Fruit fly (Drosophila melanogaster): ENCODE data around the gene mthl15.

The mthl15 gene

dm6 chr2L:10277362-10277761, 39.2 kb upstream of the mthl15 start (continued):
- TF ChIP-seq lola (GFP tag; optimal IDR thresholded peaks at IDR 0.05) (no peak), CG3065 (GFP tag; optimal IDR thresholded peaks at IDR 0.05) (no peak), Bteb2 (GFP tag; optimal IDR thresholded peaks at IDR 0.05) (no peak), tna (GFP tag; IDR thresholded peaks at IDR 0.05; ENCODE audit: partially characterized antibody) (peak; percentile 89), trem (tag; optimal IDR thresholded peaks at IDR 0.05) (peak; percentile 66), croc (GFP tag; conservative IDR thresholded peaks at IDR 0.05) (no peak), Hsf (GFP tag; optimal IDR thresholded peaks at IDR 0.05) (no peak), mld (GFP tag; IDR thresholded peaks at IDR 0.05; ENCODE audit: partially characterized antibody) (peak; percentile 90), Spps (tag; optimal IDR thresholded peaks at IDR 0.05) (no peak), insv (GFP tag; optimal IDR thresholded peaks at IDR 0.05) (no peak), Ets97D (GFP tag; optimal IDR thresholded peaks at IDR 0.05) (no peak), Sox100B (GFP tag; optimal IDR thresholded peaks at IDR 0.05) (no peak), CG34224 (GFP tag; IDR thresholded peaks at IDR 0.05; ENCODE audit: partially characterized antibody) (peak; percentile 86), CTCF (GFP tag; optimal IDR thresholded peaks at IDR 0.05) (no peak), CG32767 (GFP tag; IDR thresholded peaks at IDR 0.05) (no peak), ase (GFP tag; IDR thresholded peaks at IDR 0.05) (no peak), Kr (GFP tag; optimal IDR thresholded peaks at IDR 0.05) (no peak), ranshi (GFP tag; IDR thresholded peaks at IDR 0.05) (no peak), CG2678 (tag; optimal IDR thresholded peaks at IDR 0.05) (no peak), fru (optimal IDR thresholded peaks at IDR 0.05) (no peak), CG30403 (GFP tag; optimal IDR thresholded peaks at IDR 0.05) (no peak)

- TF ChIP-seq luna (GFP tag; optimal IDR thresholded peaks at IDR 0.05) (no peak), Aef1 (GFP tag; IDR thresholded peaks at IDR 0.05) (no peak), CG6854 (GFP tag; optimal IDR thresholded peaks at IDR 0.05) (no peak), shn (GFP tag; optimal IDR thresholded peaks at IDR 0.05) (peak; percentile 10), ci (GFP tag; IDR thresholded peaks at IDR 0.05) (no peak; the same call in 2 of the 3 replicates), CG1792 (GFP tag; optimal IDR thresholded peaks at IDR 0.05) (peak; percentile 15), CG1647 (GFP tag; optimal IDR thresholded peaks at IDR 0.05) (peak; percentile 36), bbx (GFP tag; IDR thresholded peaks at IDR 0.05; ENCODE audit: partially characterized antibody) (no peak), Xbp1 (GFP tag; optimal IDR thresholded peaks at IDR 0.05) (peak; percentile 39), zfh1 (GFP tag; IDR thresholded peaks at IDR 0.05) (peak; percentile 62), Med (GFP tag) (peak; percentile 86), Pdp1 (GFP tag; optimal IDR thresholded peaks at IDR 0.05) (peak in 1 of 2 experiments; percentile 47), Antp (GFP tag; optimal IDR thresholded peaks at IDR 0.05) (peak; percentile 24), pan (optimal IDR thresholded peaks at IDR 0.05) (no peak), pan (GFP tag; optimal IDR thresholded peaks at IDR 0.05 in 1 of 2, IDR thresholded peaks at IDR 0.05 in 1 of 2) (peak in 1 of 2 experiments; percentile 27), Xrp1 (GFP tag; IDR thresholded peaks at IDR 0.05) (peak; percentile 14; the same call in 1 of the 2 replicates), CG4820 (GFP tag; optimal IDR thresholded peaks at IDR 0.05) (peak; percentile 25), row (GFP tag; IDR thresholded peaks at IDR 0.05) (peak; percentile 37; the same call in 1 of the 3 replicates), CG18262 (tag; optimal IDR thresholded peaks at IDR 0.05) (peak; percentile 20), Ptx1 (GFP tag; IDR thresholded peaks at IDR 0.05) (peak; percentile 40; the same call in 1 of the 2 replicates), ind (GFP tag; optimal IDR thresholded peaks at IDR 0.05) (peak; percentile 7), CG33213 (GFP tag; optimal IDR thresholded peaks at IDR 0.05) (peak; percentile 46), CG34422 (GFP tag; IDR thresholded peaks at IDR 0.05) (peak; percentile 46; the same call in 1 of the 3 replicates), CG13287 (GFP tag; IDR thresholded peaks at IDR 0.05; ENCODE audit: partially characterized antibody) (no peak), CG13775 (GFP tag; optimal IDR thresholded peaks at IDR 0.05) (peak; percentile 31), CG2199 (GFP tag; IDR thresholded peaks at IDR 0.05) (0 out of 3 replicates have a peak, but pooled peaks have one; percentile 34), MESR4 (GFP tag; optimal IDR thresholded peaks at IDR 0.05) (peak; percentile 24), ase (GFP tag; IDR thresholded peaks at IDR 0.05) (peak; percentile 25; the same call in 1 of the 3 replicates), NC2β (GFP tag; optimal IDR thresholded peaks at IDR 0.05) (peak; percentile 50), CG8944 (GFP tag; optimal IDR thresholded peaks at IDR 0.05) (peak; percentile 4), Camta (GFP tag; optimal IDR thresholded peaks at IDR 0.05) (peak; percentile 23), CG14014 (GFP tag; IDR thresholded peaks at IDR 0.05) (peak; percentile 28; the same call in 1 of the 2 replicates)
Observed at dm6 chr2L:10276846-10277245, 38.7 kb upstream of the mthl15 start.

Measured in whole organism, embryonic.